Worm (Caenorhabditis elegans) whole organism, young adult: ENCODE results near the gene plep-1.

ENCODE experiments used
- B0035.1 ChIP-seq: sonication (generic microtip); optimal IDR thresholded peaks from 2 replicates; lab custom pipeline; 2016; ENCODE audit warnings: missing genetic modification characterization, mild to moderate bottlenecking, missing compliant biosample characterization, missing genotype, missing genetic modification reagents
- B0336.3 ChIP-seq: fragments of 200-800 bp; sonication (Bioruptor generic); IDR thresholded peaks from 2 replicates; pipeline ENCODE4 v1.3.6; 2022; ENCODE audit warnings: missing genetic modification characterization, missing compliant biosample characterization
- D2030.7 ChIP-seq: fragments of 200-800 bp; sonication (Bioruptor generic); IDR thresholded peaks from 2 replicates; pipeline ENCODE4 v1.3.6; 2022; ENCODE audit warnings: missing genetic modification reagents, missing genetic modification characterization, missing compliant biosample characterization
- F55B11.4 ChIP-seq: sonication (generic microtip); optimal IDR thresholded peaks from 2 replicates; lab custom pipeline; 2016; ENCODE audit warnings: missing compliant biosample characterization, missing genetic modification characterization, borderline replicate concordance; ENCODE audit not compliant: insufficient read depth
- T26A5.8 ChIP-seq: sonication (generic microtip); optimal IDR thresholded peaks from 2 replicates; lab custom pipeline; 2016; ENCODE audit warnings: missing genetic modification characterization, missing compliant biosample characterization
- Y79H2A.3 ChIP-seq: fragments of 200-800 bp; sonication (Bioruptor generic); conservative IDR thresholded peaks from 2 replicates; pipeline ENCODE4 v1.3.6; 2022; ENCODE audit warnings: missing genetic modification reagents, missing genetic modification characterization, missing compliant biosample characterization
- akir-1 ChIP-seq: fragments of 200-800 bp; sonication (Bioruptor generic); optimal IDR thresholded peaks from 2 replicates; lab custom pipeline; 2018; ENCODE audit warnings: mild to moderate bottlenecking, missing genetic modification characterization, moderate library complexity, missing compliant biosample characterization
- aptf-3 ChIP-seq: fragments of 200-800 bp; sonication (Bioruptor generic); IDR thresholded peaks from 2 replicates; pipeline ENCODE4 v1.3.6; 2022; ENCODE audit warnings: missing genetic modification characterization, missing compliant biosample characterization
- attf-3 ChIP-seq: fragments of 200-800 bp; sonication (Bioruptor generic); conservative IDR thresholded peaks from 2 replicates; pipeline ENCODE4 v1.3.6; 2022; ENCODE audit warnings: missing genetic modification reagents, missing genetic modification characterization, missing compliant biosample characterization
- attf-5 ChIP-seq: fragments of 200-800 bp; sonication (Bioruptor generic); optimal IDR thresholded peaks from 2 replicates; lab custom pipeline; 2018; ENCODE audit warnings: mild to moderate bottlenecking, missing genetic modification characterization, missing compliant biosample characterization
- bed-2 ChIP-seq: fragments of 200-800 bp; sonication (Bioruptor generic); IDR thresholded peaks from 2 replicates; pipeline ENCODE4 v1.3.6; 2022; ENCODE audit warnings: missing genetic modification reagents, missing genetic modification characterization, missing compliant biosample characterization
- ceh-91 ChIP-seq: fragments of 200-800 bp; sonication (Bioruptor generic); IDR thresholded peaks from 2 replicates; pipeline ENCODE4 v1.3.6; 2022; ENCODE audit warnings: missing genetic modification reagents, missing genetic modification characterization, missing compliant biosample characterization
- chd-7 ChIP-seq: sonication (generic microtip); optimal IDR thresholded peaks from 2 replicates; lab custom pipeline; 2016; ENCODE audit warnings: mild to moderate bottlenecking, missing genetic modification characterization, moderate library complexity, missing compliant biosample characterization
- dox-1 ChIP-seq: fragments of 200-800 bp; sonication (Bioruptor generic); IDR thresholded peaks from 2 replicates; pipeline ENCODE4 v1.3.6; 2022; ENCODE audit warnings: missing genetic modification reagents, missing genetic modification characterization, missing compliant biosample characterization
- dpff-1 ChIP-seq: sonication (generic microtip); optimal IDR thresholded peaks from 2 replicates; lab custom pipeline; 2017; ENCODE audit warnings: mild to moderate bottlenecking, missing genetic modification characterization, missing compliant biosample characterization
- dpl-1 ChIP-seq: fragments of 150-350 bp; optimal IDR thresholded peaks from 2 replicates; lab custom pipeline; 2014; ENCODE audit warnings: missing biosample characterization, missing genetic modification reagents, missing genetic modification characterization
- egl-44 ChIP-seq: fragments of 200-800 bp; sonication (Bioruptor generic); IDR thresholded peaks from 2 replicates; pipeline ENCODE4 v1.3.6; 2022; ENCODE audit warnings: missing genetic modification reagents, missing genetic modification characterization, missing compliant biosample characterization
- fkh-3 ChIP-seq: sonication (generic microtip); optimal IDR thresholded peaks from 2 replicates; lab custom pipeline; 2016; ENCODE audit warnings: mild to moderate bottlenecking, missing genetic modification characterization, missing compliant biosample characterization
- him-1 ChIP-seq: sonication (generic microtip); optimal IDR thresholded peaks from 2 replicates; lab custom pipeline; 2016; ENCODE audit warnings: missing genotype, missing genetic modification reagents, missing genetic modification characterization, missing compliant biosample characterization
- hlh-12 ChIP-seq: sonication (generic microtip); optimal IDR thresholded peaks from 2 replicates; lab custom pipeline; 2016; ENCODE audit warnings: missing genetic modification characterization, missing compliant biosample characterization
- hmg-20 ChIP-seq: fragments of 200-800 bp; sonication (Bioruptor generic); IDR thresholded peaks from 2 replicates; pipeline ENCODE4 v1.3.6; 2022; ENCODE audit warnings: missing genetic modification reagents, missing genetic modification characterization, missing compliant biosample characterization
- hsf-1 ChIP-seq: fragments of 200-800 bp; sonication (Bioruptor generic); IDR thresholded peaks from 2 replicates; pipeline ENCODE4 v1.3.6; 2022; ENCODE audit warnings: missing genetic modification reagents, missing genetic modification characterization, missing compliant biosample characterization
- let-607 ChIP-seq, 2 experiments: fragments of 200-800 bp in 1 of 2; sonication (Bioruptor generic) in 1 of 2; sonication (generic microtip) in 1 of 2; optimal IDR thresholded peaks; 2 replicates each; lab custom pipeline; 2016 to 2018; ENCODE audit warnings: mild to moderate bottlenecking in 2 of 2, missing compliant biosample characterization in 2 of 2, missing genetic modification characterization in 2 of 2, moderate library complexity in 2 of 2, missing genotype in 1 of 2
- lin-54 ChIP-seq: fragments of 200-800 bp; sonication (Bioruptor generic); optimal IDR thresholded peaks from 2 replicates; lab custom pipeline; 2018; ENCODE audit warnings: mild to moderate bottlenecking, missing genetic modification characterization, missing compliant biosample characterization
- lir-1 ChIP-seq: fragments of 200-800 bp; sonication (Bioruptor generic); conservative IDR thresholded peaks from 2 replicates; pipeline ENCODE4 v1.3.6; 2022; ENCODE audit warnings: missing genetic modification reagents, missing genetic modification characterization, missing compliant biosample characterization
- lsl-1 ChIP-seq: fragments of 200-800 bp; sonication (Bioruptor generic); optimal IDR thresholded peaks from 2 replicates; lab custom pipeline; 2018; ENCODE audit warnings: mild to moderate bottlenecking, missing genetic modification characterization, moderate library complexity, missing compliant biosample characterization
- madf-10 ChIP-seq: sonication (generic microtip); optimal IDR thresholded peaks from 2 replicates; lab custom pipeline; 2016; ENCODE audit warnings: mild to moderate bottlenecking, missing genetic modification characterization, missing compliant biosample characterization
- madf-6 ChIP-seq: fragments of 200-800 bp; sonication (Bioruptor generic); IDR thresholded peaks from 2 replicates; pipeline ENCODE4 v1.3.6; 2022; ENCODE audit warnings: missing genetic modification reagents, missing genetic modification characterization, missing compliant biosample characterization
- mel-28 ChIP-seq: sonication (generic microtip); optimal IDR thresholded peaks from 2 replicates; lab custom pipeline; 2016; ENCODE audit warnings: borderline replicate concordance, mild to moderate bottlenecking, missing genetic modification characterization, missing compliant biosample characterization
- mxl-1 ChIP-seq: sonication (generic microtip); optimal IDR thresholded peaks from 2 replicates; lab custom pipeline; 2016; ENCODE audit warnings: missing genetic modification characterization, missing compliant biosample characterization
- nfya-1 ChIP-seq: sonication (generic microtip); optimal IDR thresholded peaks from 2 replicates; lab custom pipeline; 2017; ENCODE audit warnings: antibody characterized with exemption, missing compliant biosample characterization, missing genetic modification characterization, borderline replicate concordance; ENCODE audit not compliant: insufficient read depth
- nfya-2 ChIP-seq: fragments of 200-800 bp; sonication (Bioruptor generic); IDR thresholded peaks from 2 replicates; pipeline ENCODE4 v1.3.6; 2022; ENCODE audit warnings: missing genetic modification reagents, missing genetic modification characterization, missing compliant biosample characterization
- nhr-120 ChIP-seq: fragments of 200-800 bp; sonication (Bioruptor generic); IDR thresholded peaks from 2 replicates; pipeline ENCODE4 v1.3.6; 2022; ENCODE audit warnings: missing genetic modification characterization, missing compliant biosample characterization
- nhr-27 ChIP-seq: fragments of 200-800 bp; sonication (Bioruptor generic); optimal IDR thresholded peaks from 2 replicates; lab custom pipeline; 2018; ENCODE audit warnings: mild to moderate bottlenecking, missing genetic modification characterization, moderate library complexity, missing compliant biosample characterization
- rec-8 ChIP-seq, 2 experiments: sonication (generic microtip); optimal IDR thresholded peaks; 2 replicates each; lab custom pipeline; 2016; ENCODE audit warnings: mild to moderate bottlenecking in 2 of 2, missing genetic modification characterization in 2 of 2, missing genetic modification reagents in 2 of 2, missing genotype in 2 of 2, missing biosample characterization in 1 of 2, missing compliant biosample characterization in 1 of 2, moderate library complexity in 1 of 2
- repo-1 ChIP-seq: sonication (generic microtip); optimal IDR thresholded peaks from 2 replicates; lab custom pipeline; 2017; ENCODE audit warnings: mild to moderate bottlenecking, missing genetic modification characterization, missing compliant biosample characterization
- snpc-1.3 ChIP-seq: sonication (generic microtip); optimal IDR thresholded peaks from 2 replicates; lab custom pipeline; 2017; ENCODE audit warnings: missing genetic modification characterization, mild to moderate bottlenecking, missing compliant biosample characterization, antibody characterized with exemption, moderate library complexity, missing genotype, missing genetic modification reagents; ENCODE audit not compliant: insufficient read depth
- snpc-3.4 ChIP-seq: sonication (generic microtip); optimal IDR thresholded peaks from 2 replicates; lab custom pipeline; 2017; ENCODE audit warnings: missing genetic modification characterization, mild to moderate bottlenecking, missing compliant biosample characterization, antibody characterized with exemption, moderate library complexity, missing genotype, missing genetic modification reagents
- unc-130 ChIP-seq: sonication (generic microtip); optimal IDR thresholded peaks from 2 replicates; lab custom pipeline; 2016; ENCODE audit warnings: missing genetic modification reagents, missing genetic modification characterization, missing compliant biosample characterization

The plep-1 gene

DNA sequence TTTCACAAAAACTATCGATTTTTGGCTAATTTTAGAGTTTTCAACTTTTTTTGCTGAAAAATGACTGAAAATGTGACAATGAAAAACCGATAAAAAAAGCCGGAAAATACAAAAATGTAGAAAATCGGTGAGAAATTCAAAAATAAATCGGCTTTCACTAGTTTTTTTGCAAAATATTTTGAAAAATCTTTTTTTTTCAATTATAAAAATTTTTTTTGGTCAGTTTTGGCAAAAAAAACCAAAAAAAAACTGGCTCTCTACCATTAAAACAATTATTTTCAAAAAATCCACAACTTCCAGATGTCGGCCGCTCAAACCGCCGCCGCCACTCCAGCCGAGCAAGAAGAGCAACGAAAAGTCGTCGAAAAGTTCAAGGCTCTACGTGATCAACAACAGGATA, 14.4 kb upstream of the plep-1 start, which contains the start of gene pfd-2:
TSS of gene pfd-2 (plus strand) at position 301 of the 400 bp plus-strand sequence.
- TF ChIP-seq D2030.7 (GFP tag; lab: Robert Waterston, UW) (no peak), mel-28 (tag; lab: Kevin White, UChicago) (no peak), madf-10 (no peak), snpc-3.4 (tag; lab: Kevin White, UChicago) (no peak), egl-44 (no peak), let-607 (tag; optimal IDR thresholded peaks at IDR 0.05; lab: Kevin White, UChicago) (no peak), snpc-1.3 (tag; lab: Kevin White, UChicago) (no peak)

ce11 chrII:4324061-4324460, 12.0 kb upstream of the plep-1 start, which contains the start of gene mog-2:
Gene mog-2 (plus strand): TSS chrII:4324361.
- no peak for TF ChIP-seq Y79H2A.3 (GFP tag; lab: Robert Waterston, UW)
- no peak for TF ChIP-seq lsl-1 (GFP tag; lab: Kevin White, UChicago)
- no peak for TF ChIP-seq lir-1 (GFP tag; lab: Robert Waterston, UW)
- no peak for TF ChIP-seq hmg-20 (GFP tag; lab: Robert Waterston, UW)
- no peak for TF ChIP-seq B0035.1
- no peak for TF ChIP-seq nhr-27 (tag; lab: Kevin White, UChicago)
- TF ChIP-seq T26A5.8 (tag; lab: Kevin White, UChicago): no peak
- no peak for TF ChIP-seq attf-5 (GFP tag; lab: Kevin White, UChicago)

DNA sequence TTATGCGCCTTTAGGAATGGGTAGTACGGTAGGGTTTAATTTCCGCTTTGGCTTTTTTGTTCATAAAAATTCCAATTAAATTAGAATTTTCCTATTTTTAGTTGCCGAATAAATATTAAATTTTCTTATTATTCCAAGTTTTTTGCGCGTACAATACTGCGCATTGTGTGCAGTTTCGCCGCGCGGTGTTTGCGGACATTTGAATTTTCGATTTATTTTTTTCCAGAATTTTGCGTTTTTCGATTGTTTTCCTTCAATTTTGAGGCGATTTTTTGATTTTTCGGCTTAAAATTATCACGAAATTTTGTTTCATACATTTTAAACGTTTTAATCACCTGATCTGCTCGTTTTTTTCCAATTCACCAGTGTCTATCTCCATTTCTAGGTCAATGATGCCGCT, 10.9 kb upstream of the plep-1 start, which contains the start of gene H20J04.6:
TSS of gene H20J04.6 (plus strand) at position 386 of the 400 bp plus-strand sequence.
- TF ChIP-seq repo-1: no peak
- TF ChIP-seq nhr-120 (GFP tag; lab: Robert Waterston, UW): no peak
- no peak for TF ChIP-seq nfya-2 (GFP tag; lab: Robert Waterston, UW)
- no peak for TF ChIP-seq him-1 (tag; lab: Kevin White, UChicago)
- TF ChIP-seq hlh-12 (tag; lab: Kevin White, UChicago): no peak
- no peak for TF ChIP-seq B0336.3 (GFP tag; lab: Robert Waterston, UW)
- TF ChIP-seq hsf-1 (GFP tag; lab: Robert Waterston, UW): no peak
- TF ChIP-seq aptf-3 (GFP tag; lab: Robert Waterston, UW): no peak
- TF ChIP-seq snpc-3.4 (tag; lab: Kevin White, UChicago): no peak
- TF ChIP-seq bed-2 (GFP tag; lab: Robert Waterston, UW): no peak
- TF ChIP-seq snpc-1.3 (tag; lab: Kevin White, UChicago): peak; percentile 10
- TF ChIP-seq T26A5.8 (tag; lab: Kevin White, UChicago): no peak
- TF ChIP-seq F55B11.4: no peak
- TF ChIP-seq ceh-91 (GFP tag; lab: Robert Waterston, UW): no peak
- no peak for TF ChIP-seq dox-1 (GFP tag; lab: Robert Waterston, UW)
- no peak for TF ChIP-seq mxl-1 (tag; lab: Kevin White, UChicago)
- TF ChIP-seq fkh-3 (tag; lab: Kevin White, UChicago): no peak
- no peak for TF ChIP-seq nhr-27 (tag; lab: Kevin White, UChicago)
- TF ChIP-seq rec-8 (tag; optimal IDR thresholded peaks at IDR 0.05; lab: Kevin White, UChicago): no peak
- TF ChIP-seq dpff-1 (tag; lab: Kevin White, UChicago): no peak
- TF ChIP-seq akir-1 (GFP tag; lab: Kevin White, UChicago): no peak
- no peak for TF ChIP-seq unc-130 (GFP tag; lab: Kevin White, UChicago)
- TF ChIP-seq attf-5 (GFP tag; lab: Kevin White, UChicago): no peak
- no peak for TF ChIP-seq attf-3
- TF ChIP-seq madf-6: peak; percentile 27; the same call in 1 of the 2 replicates
- peak; percentile 19 for TF ChIP-seq lsl-1 (GFP tag; lab: Kevin White, UChicago)
- TF ChIP-seq dpl-1: no peak
- no peak for TF ChIP-seq chd-7 (tag; lab: Kevin White, UChicago)
- peak; percentile 13 for TF ChIP-seq lin-54 (GFP tag; lab: Kevin White, UChicago)
- no peak for TF ChIP-seq nfya-1 (tag; lab: Kevin White, UChicago)
- TF ChIP-seq, all 124 proteins: peak for 4
